Fruit fly (Drosophila melanogaster) whole organism, embryonic: Measurements from ENCODE around the gene solo.
A peak's percentile ranks its signal among the peaks of the same experiment; 100 is the strongest.

ENCODE experiments used
- B-H2 ChIP-seq: fragments of 200-800 bp; sonication (Bioruptor generic); optimal IDR thresholded peaks from 2 replicates; lab custom pipeline; 2018; ENCODE audit warnings: missing biosample characterization, mild to moderate bottlenecking, missing genetic modification characterization
- CG10321 ChIP-seq: fragments of 200-800 bp; sonication (Bioruptor generic); IDR thresholded peaks from 2 replicates; pipeline ENCODE4 v1.3.6; 2022; ENCODE audit warnings: missing biosample characterization, missing genetic modification characterization
- CG10654 ChIP-seq: fragments of 200-800 bp; sonication (Bioruptor generic); optimal IDR thresholded peaks from 2 replicates; lab custom pipeline; 2016; ENCODE audit warnings: missing biosample characterization, missing genetic modification characterization
- CG10979 ChIP-seq: fragments of 200-800 bp; sonication (Bioruptor generic); optimal IDR thresholded peaks from 2 replicates; lab custom pipeline; 2018; ENCODE audit warnings: missing biosample characterization, mild to moderate bottlenecking, missing genetic modification characterization, moderate library complexity
- CG12659 ChIP-seq: fragments of 200-800 bp; sonication (Bioruptor generic); optimal IDR thresholded peaks from 3 replicates; lab custom pipeline; 2017; ENCODE audit warnings: mild to moderate bottlenecking, missing biosample characterization, missing genetic modification reagents, missing genetic modification characterization
- CG12942 ChIP-seq: fragments of 200-800 bp; sonication (Bioruptor generic); optimal IDR thresholded peaks from 3 replicates; lab custom pipeline; 2016; ENCODE audit warnings: missing biosample characterization, missing genetic modification characterization
- CG13296 ChIP-seq: fragments of 200-800 bp; sonication (Bioruptor generic); optimal IDR thresholded peaks from 3 replicates; lab custom pipeline; 2018; ENCODE audit warnings: missing biosample characterization, mild to moderate bottlenecking, missing genetic modification characterization
- CG13775 ChIP-seq: fragments of 200-800 bp; sonication (Bioruptor generic); optimal IDR thresholded peaks from 3 replicates; lab custom pipeline; 2017; ENCODE audit warnings: missing biosample characterization, mild to moderate bottlenecking, missing genetic modification characterization
- CG14014 ChIP-seq: fragments of 200-800 bp; sonication (Bioruptor generic); IDR thresholded peaks from 2 replicates; pipeline ENCODE4 v1.3.6; 2022; ENCODE audit warnings: missing biosample characterization, missing genetic modification characterization
- CG15696 ChIP-seq: fragments of 200-800 bp; sonication (Bioruptor generic); optimal IDR thresholded peaks from 2 replicates; lab custom pipeline; 2019; ENCODE audit warnings: missing biosample characterization, mild to moderate bottlenecking, missing genetic modification characterization, moderate library complexity
- CG1603 ChIP-seq: fragments of 200-800 bp; sonication (Bioruptor generic); optimal IDR thresholded peaks from 2 replicates; lab custom pipeline; 2019; ENCODE audit warnings: missing biosample characterization, mild to moderate bottlenecking, missing genetic modification characterization, moderate library complexity
- CG16813 ChIP-seq: fragments of 200-800 bp; sonication (Bioruptor generic); IDR thresholded peaks from 3 replicates; pipeline ENCODE4 v1.3.6; 2022; ENCODE audit warnings: missing biosample characterization, missing genetic modification characterization; ENCODE audit not compliant: partially characterized antibody
- CG17359 ChIP-seq: fragments of 200-800 bp; sonication (Bioruptor generic); optimal IDR thresholded peaks from 3 replicates; lab custom pipeline; 2018; ENCODE audit warnings: missing biosample characterization, mild to moderate bottlenecking, missing genetic modification characterization, moderate library complexity
- CG1792 ChIP-seq: fragments of 200-800 bp; sonication (Bioruptor generic); optimal IDR thresholded peaks from 2 replicates; lab custom pipeline; 2016; ENCODE audit warnings: missing biosample characterization, missing genetic modification characterization
- CG1832 ChIP-seq: fragments of 200-800 bp; sonication (Bioruptor generic); optimal IDR thresholded peaks from 2 replicates; lab custom pipeline; 2017; ENCODE audit warnings: missing biosample characterization, mild to moderate bottlenecking, missing genetic modification characterization, inconsistent platforms
- CG2712 ChIP-seq: fragments of 200-800 bp; optimal IDR thresholded peaks from 3 replicates; lab custom pipeline; 2019; ENCODE audit warnings: missing biosample characterization, mild to moderate bottlenecking, missing genetic modification characterization, moderate library complexity
- CG3407 ChIP-seq: fragments of 200-800 bp; sonication (Bioruptor generic); optimal IDR thresholded peaks from 2 replicates; lab custom pipeline; 2018; ENCODE audit warnings: missing biosample characterization, mild to moderate bottlenecking, missing genetic modification characterization
- CG4424 ChIP-seq: fragments of 200-800 bp; sonication (Bioruptor generic); optimal IDR thresholded peaks from 3 replicates; lab custom pipeline; 2016; ENCODE audit warnings: missing biosample characterization, missing genetic modification characterization
- CG4820 ChIP-seq: fragments of 200-800 bp; sonication (Bioruptor generic); optimal IDR thresholded peaks from 3 replicates; lab custom pipeline; 2016; ENCODE audit warnings: missing biosample characterization, missing genetic modification characterization
- CG7357 ChIP-seq: fragments of 200-800 bp; sonication (Bioruptor generic); IDR thresholded peaks from 3 replicates; pipeline ENCODE4 v1.3.6; 2022; ENCODE audit warnings: missing biosample characterization, missing genetic modification characterization
- CG8924 ChIP-seq: fragments of 200-800 bp; optimal IDR thresholded peaks from 3 replicates; lab custom pipeline; 2019; ENCODE audit warnings: missing biosample characterization, mild to moderate bottlenecking, missing genetic modification characterization, moderate library complexity
- Dref ChIP-seq: fragments of 200-800 bp; sonication (Bioruptor generic); IDR thresholded peaks from 2 replicates; pipeline ENCODE4 v1.3.6; 2022; ENCODE audit warnings: missing biosample characterization, missing genetic modification characterization
- Ets97D ChIP-seq: fragments of 200-800 bp; sonication (Bioruptor generic); optimal IDR thresholded peaks from 3 replicates; lab custom pipeline; 2016; ENCODE audit warnings: missing biosample characterization, missing genetic modification characterization
- Hr39 ChIP-seq: fragments of >200 bp; optimal IDR thresholded peaks from 2 replicates; lab custom pipeline; 2017
- Meics ChIP-seq: fragments of 200-800 bp; sonication (Bioruptor generic); optimal IDR thresholded peaks from 2 replicates; lab custom pipeline; 2017; ENCODE audit warnings: missing biosample characterization, mild to moderate bottlenecking, missing genetic modification characterization
- Nf-YB ChIP-seq: fragments of 200-800 bp; sonication (Bioruptor generic); optimal IDR thresholded peaks from 3 replicates; lab custom pipeline; 2019; ENCODE audit warnings: missing biosample characterization, mild to moderate bottlenecking, missing genetic modification characterization, moderate library complexity
- NfI ChIP-seq: fragments of 200-800 bp; sonication (Bioruptor generic); optimal IDR thresholded peaks from 3 replicates; lab custom pipeline; 2018; ENCODE audit warnings: missing biosample characterization, mild to moderate bottlenecking, missing genetic modification characterization, moderate library complexity
- Oaz ChIP-seq: fragments of 200-800 bp; sonication (Bioruptor generic); IDR thresholded peaks from 2 replicates; pipeline ENCODE4 v1.3.6; 2022; ENCODE audit warnings: missing biosample characterization, missing genetic modification characterization
- Oli ChIP-seq: fragments of 200-800 bp; sonication (Bioruptor generic); optimal IDR thresholded peaks from 2 replicates; lab custom pipeline; 2018; ENCODE audit warnings: missing biosample characterization, mild to moderate bottlenecking, missing genetic modification characterization, moderate library complexity
- Rfx ChIP-seq: fragments of 200-800 bp; sonication (Bioruptor generic); IDR thresholded peaks from 2 replicates; pipeline ENCODE4 v1.3.6; 2022; ENCODE audit warnings: missing biosample characterization, missing genetic modification characterization
- Sry-δ ChIP-seq: fragments of 200-800 bp; sonication (Bioruptor generic); optimal IDR thresholded peaks from 2 replicates; lab custom pipeline; 2016; ENCODE audit warnings: missing biosample characterization, missing genetic modification characterization
- abd-A ChIP-seq: fragments of 200-800 bp; sonication (Bioruptor generic); optimal IDR thresholded peaks from 3 replicates; lab custom pipeline; 2019; ENCODE audit warnings: missing biosample characterization, mild to moderate bottlenecking, missing genetic modification characterization, moderate library complexity
- az2 ChIP-seq: fragments of 200-800 bp; sonication (Bioruptor generic); optimal IDR thresholded peaks from 3 replicates; lab custom pipeline; 2016; ENCODE audit warnings: missing biosample characterization, missing genetic modification characterization
- bcd ChIP-seq: fragments of 200-800 bp; sonication (Bioruptor generic); optimal IDR thresholded peaks from 2 replicates; lab custom pipeline; 2017; ENCODE audit warnings: missing biosample characterization, mild to moderate bottlenecking, missing genetic modification characterization
- crc ChIP-seq: fragments of 200-800 bp; sonication (Bioruptor generic); optimal IDR thresholded peaks from 2 replicates; lab custom pipeline; 2016; ENCODE audit warnings: missing biosample characterization, missing genetic modification characterization
- danr ChIP-seq: fragments of 200-800 bp; sonication (Bioruptor generic); IDR thresholded peaks from 2 replicates; pipeline ENCODE4 v1.3.6; 2022; ENCODE audit warnings: missing biosample characterization, missing genetic modification characterization
- dpn ChIP-seq, 2 experiments: fragments of 200-800 bp; sonication (Bioruptor generic); optimal IDR thresholded peaks; 3 replicates each; lab custom pipeline; 2016; ENCODE audit warnings: missing biosample characterization in 2 of 2, missing genetic modification characterization in 2 of 2
- gcm ChIP-seq: fragments of 200-800 bp; sonication (Bioruptor generic); optimal IDR thresholded peaks from 2 replicates; lab custom pipeline; 2019; ENCODE audit warnings: missing biosample characterization, mild to moderate bottlenecking, missing genetic modification characterization, moderate library complexity
- gem ChIP-seq: fragments of 200-800 bp; sonication (Bioruptor generic); optimal IDR thresholded peaks from 2 replicates; lab custom pipeline; 2019; ENCODE audit warnings: missing biosample characterization, mild to moderate bottlenecking, missing genetic modification characterization, moderate library complexity
- lola ChIP-seq, 3 experiments: fragments of >200 bp in 2 of 3; fragments of 200-800 bp in 1 of 3; sonication (Bioruptor generic) in 1 of 3; optimal IDR thresholded peaks; 2 replicates each; lab custom pipeline; 2017 to 2019; ENCODE audit warnings: missing biosample characterization in 3 of 3, missing genetic modification characterization in 3 of 3, mild to moderate bottlenecking in 1 of 3, moderate library complexity in 1 of 3
- mam ChIP-seq: fragments of 200-800 bp; sonication (Bioruptor generic); optimal IDR thresholded peaks from 3 replicates; lab custom pipeline; 2016; ENCODE audit warnings: missing biosample characterization, missing genetic modification characterization
- sens ChIP-seq: fragments of 200-800 bp; sonication (Bioruptor generic); peaks from one replicate; lab custom pipeline; 2016; ENCODE audit warnings: missing biosample characterization, missing genetic modification characterization
- slbo ChIP-seq: fragments of 200-800 bp; sonication (Bioruptor generic); IDR thresholded peaks from 2 replicates; pipeline ENCODE4 v1.3.6; 2022; ENCODE audit warnings: missing biosample characterization, missing genetic modification characterization
- sna ChIP-seq: fragments of 200-800 bp; sonication (Bioruptor generic); IDR thresholded peaks from 2 replicates; pipeline ENCODE4 v1.3.6; 2022; ENCODE audit warnings: missing biosample characterization, missing genetic modification characterization; ENCODE audit not compliant: partially characterized antibody
- ssp ChIP-seq: fragments of 200-800 bp; sonication (Bioruptor generic); IDR thresholded peaks from 2 replicates; pipeline ENCODE4 v1.3.6; 2022; ENCODE audit warnings: missing biosample characterization, missing genetic modification characterization
- sug ChIP-seq: fragments of 200-800 bp; optimal IDR thresholded peaks from 2 replicates; lab custom pipeline; 2019; ENCODE audit warnings: missing biosample characterization, mild to moderate bottlenecking, missing genetic modification characterization, moderate library complexity
- tap ChIP-seq: fragments of 200-800 bp; optimal IDR thresholded peaks from 3 replicates; lab custom pipeline; 2019; ENCODE audit warnings: missing biosample characterization, mild to moderate bottlenecking, missing genetic modification characterization, moderate library complexity
- toy ChIP-seq: fragments of 200-800 bp; sonication (Bioruptor generic); IDR thresholded peaks from 2 replicates; pipeline ENCODE4 v1.3.6; 2022; ENCODE audit warnings: missing biosample characterization, missing genetic modification characterization
- ttk ChIP-seq: fragments of 200-800 bp; sonication (Bioruptor generic); IDR thresholded peaks from 2 replicates; pipeline ENCODE4 v2.1.2; 2022; ENCODE audit warnings: missing biosample characterization, missing genetic modification characterization
- twi ChIP-seq: fragments of 200-800 bp; optimal IDR thresholded peaks from 2 replicates; lab custom pipeline; 2019; ENCODE audit warnings: missing biosample characterization, mild to moderate bottlenecking, missing genetic modification characterization, moderate library complexity
- zfh2 ChIP-seq: fragments of 200-800 bp; sonication (Bioruptor generic); optimal IDR thresholded peaks from 2 replicates; lab custom pipeline; 2016; ENCODE audit warnings: missing biosample characterization, missing genetic modification characterization

Gene solo

DNA sequence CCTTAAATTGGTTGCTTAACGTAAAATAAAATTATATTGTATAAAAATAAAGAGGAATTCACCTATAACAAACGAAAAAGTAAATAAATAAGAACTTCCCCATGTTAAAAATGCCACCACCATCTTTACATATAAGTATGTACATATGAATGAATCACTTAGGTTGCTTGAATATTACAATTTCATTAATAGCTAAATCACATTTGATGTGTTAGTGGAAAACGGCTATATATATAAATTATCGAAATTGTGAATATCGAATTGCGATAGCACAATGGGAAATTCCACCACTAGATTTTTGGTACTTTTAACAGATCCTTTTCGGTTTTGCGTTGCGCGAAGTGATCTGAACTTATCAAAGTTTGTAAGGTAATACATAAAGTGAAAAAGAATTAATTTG is at the start of gene solo, which contains the start of gene vas (continued):
- TF ChIP-seq CG10654 (GFP tag; lab: Kevin White, UChicago) (peak; percentile 40), CG10321 (GFP tag; lab: Robert Waterston, UW) (no peak), CG4424 (GFP tag; lab: Kevin White, UChicago) (peak; percentile 23), slbo (GFP tag; lab: Robert Waterston, UW) (peak; percentile 67), crc (GFP tag; lab: Kevin White, UChicago) (no peak), gem (peak; percentile 78), twi (tag; lab: Kevin White, UChicago) (peak; percentile 48), sug (peak; percentile 49), CG4820 (GFP tag; lab: Kevin White, UChicago) (peak; percentile 12), Hr39 (lab: Kevin White, UChicago) (no peak), NfI (peak; percentile 41), CG1832 (GFP tag; lab: Kevin White, UChicago) (no peak), Meics (peak; percentile 38), CG7357 (GFP tag; lab: Robert Waterston, UW) (peak; percentile 93), ssp (GFP tag; lab: Robert Waterston, UW) (peak; percentile 97), B-H2 (peak; percentile 42), CG3407 (GFP tag; lab: Kevin White, UChicago) (no peak), Oaz (0 out of 2 replicates have a peak, but pooled peaks have one; percentile 38), CG12659 (GFP tag; lab: Kevin White, UChicago) (peak; percentile 71), az2 (peak; percentile 26), abd-A (tag; lab: Kevin White, UChicago) (no peak), CG15696 (tag; lab: Kevin White, UChicago) (peak; percentile 45), gcm (peak; percentile 38), danr (GFP tag; lab: Robert Waterston, UW) (no peak), zfh2 (GFP tag; lab: Kevin White, UChicago) (no peak), Sry-δ (GFP tag; lab: Kevin White, UChicago) (peak; percentile 79), CG10979 (tag; lab: Kevin White, UChicago) (peak; percentile 36), Nf-YB (GFP tag; lab: Kevin White, UChicago) (no peak), CG13775 (peak; percentile 59), dpn (GFP tag; optimal IDR thresholded peaks at IDR 0.05; lab: Kevin White, UChicago) (peak; percentile 36 to 47), tap (peak; percentile 0), Rfx (GFP tag; lab: Robert Waterston, UW) (peak; percentile 60; the same call in 1 of the 2 replicates), CG13296 (GFP tag; lab: Kevin White, UChicago) (peak; percentile 12), Oli (peak; percentile 50), Dref (GFP tag; lab: Robert Waterston, UW) (peak; percentile 78), CG2712 (tag; lab: Kevin White, UChicago) (peak; percentile 80), CG17359 (tag; lab: Kevin White, UChicago) (peak; percentile 51), ttk (GFP tag; lab: Robert Waterston, UW) (no peak; the same call in 1 of the 2 replicates), sens (GFP tag; lab: Kevin White, UChicago) (peak; percentile 88), toy (no peak), CG12942 (peak; percentile 21), CG14014 (GFP tag; lab: Robert Waterston, UW) (peak; percentile 60; the same call in 1 of the 2 replicates), bcd (GFP tag; lab: Kevin White, UChicago) (peak; percentile 31), CG1792 (GFP tag; lab: Kevin White, UChicago) (no peak), CG16813 (GFP tag; lab: Robert Waterston, UW) (0 out of 3 replicates have a peak, but pooled peaks have one; percentile 29), CG1603 (tag; lab: Kevin White, UChicago) (peak; percentile 59), mam (GFP tag; lab: Kevin White, UChicago) (peak; percentile 42), CG8924 (tag; lab: Kevin White, UChicago) (peak; percentile 64), sna (peak; percentile 48; the same call in 1 of the 2 replicates), Ets97D (peak; percentile 48), lola (GFP tag; optimal IDR thresholded peaks at IDR 0.05; lab: Kevin White, UChicago) (peak in 2 of 3 experiments; percentile 58 to 90)
